Fruit fly (Drosophila melanogaster) whole organism, embryonic: Measurements from ENCODE around the gene AlaRS.

ENCODE experiments used
- Antp ChIP-seq: fragments of 200-800 bp; sonication (Bioruptor generic); optimal IDR thresholded peaks from 3 replicates; lab custom pipeline; 2016; ENCODE audit warnings: missing biosample characterization, missing genetic modification characterization
- Awh ChIP-seq: fragments of 200-800 bp; sonication (Bioruptor generic); IDR thresholded peaks from 2 replicates; pipeline ENCODE4, ENCODE4 v1.3.6; 2022; ENCODE audit warnings: missing biosample characterization, missing genetic modification characterization
- BtbVII ChIP-seq: fragments of 200-800 bp; sonication (Bioruptor generic); optimal IDR thresholded peaks from 3 replicates; lab custom pipeline; 2017; ENCODE audit warnings: missing biosample characterization, mild to moderate bottlenecking, missing genetic modification characterization
- CG10654 ChIP-seq: fragments of 200-800 bp; sonication (Bioruptor generic); optimal IDR thresholded peaks from 2 replicates; lab custom pipeline; 2016; ENCODE audit warnings: missing biosample characterization, missing genetic modification characterization
- CG11398 ChIP-seq: fragments of 200-800 bp; sonication (Bioruptor generic); optimal IDR thresholded peaks from 2 replicates; lab custom pipeline; 2016; ENCODE audit warnings: missing biosample characterization, missing genetic modification characterization
- CG16779 ChIP-seq: fragments of 200-800 bp; sonication (Bioruptor generic); IDR thresholded peaks from 2 replicates; pipeline ENCODE4 v1.3.6; 2022; ENCODE audit warnings: missing biosample characterization, missing genetic modification characterization
- CG17328 ChIP-seq: fragments of 200-800 bp; sonication (Bioruptor generic); IDR thresholded peaks from 2 replicates; pipeline ENCODE4 v1.3.6; 2022; ENCODE audit warnings: missing biosample characterization, missing genetic modification characterization
- CG17361 ChIP-seq: fragments of 200-800 bp; sonication (Bioruptor generic); IDR thresholded peaks from 3 replicates; pipeline ENCODE4 v1.3.6; 2022; ENCODE audit warnings: missing biosample characterization, missing genetic modification characterization
- CG18599 ChIP-seq: fragments of 200-800 bp; sonication (Bioruptor generic); optimal IDR thresholded peaks from 3 replicates; lab custom pipeline; 2017; ENCODE audit warnings: missing biosample characterization, missing genetic modification characterization, mild to moderate bottlenecking, moderate library complexity, missing genetic modification reagents
- CG3065 ChIP-seq: fragments of 200-800 bp; sonication (Bioruptor generic); optimal IDR thresholded peaks from 2 replicates; lab custom pipeline; 2016; ENCODE audit warnings: missing biosample characterization, missing genetic modification characterization
- CG7357 ChIP-seq: fragments of 200-800 bp; sonication (Bioruptor generic); IDR thresholded peaks from 3 replicates; pipeline ENCODE4 v1.3.6; 2022; ENCODE audit warnings: missing biosample characterization, missing genetic modification characterization
- CG8359 ChIP-seq: fragments of 200-800 bp; sonication (Bioruptor generic); optimal IDR thresholded peaks from 2 replicates; lab custom pipeline; 2017; ENCODE audit warnings: missing biosample characterization, mild to moderate bottlenecking, missing genetic modification characterization, borderline replicate concordance
- CG8944 ChIP-seq: fragments of 200-800 bp; sonication (Bioruptor generic); optimal IDR thresholded peaks from 3 replicates; lab custom pipeline; 2016; ENCODE audit warnings: missing biosample characterization, missing genetic modification characterization
- CG9876 ChIP-seq: fragments of 200-800 bp; sonication (Bioruptor generic); optimal IDR thresholded peaks from 2 replicates; lab custom pipeline; 2016; ENCODE audit warnings: missing biosample characterization, missing genetic modification characterization
- CoRest ChIP-seq: fragments of 200-800 bp; sonication (Bioruptor generic); optimal IDR thresholded peaks from 3 replicates; lab custom pipeline; 2018; ENCODE audit warnings: missing biosample characterization, mild to moderate bottlenecking, missing genetic modification characterization, moderate library complexity
- CrebB ChIP-seq: fragments of 200-800 bp; sonication (Bioruptor generic); optimal IDR thresholded peaks from 3 replicates; lab custom pipeline; 2018; ENCODE audit warnings: missing biosample characterization, mild to moderate bottlenecking, missing genetic modification characterization
- Dip2 ChIP-seq: fragments of 200-800 bp; sonication (Bioruptor generic); IDR thresholded peaks from 2 replicates; pipeline ENCODE4 v1.3.6; 2022; ENCODE audit warnings: missing biosample characterization, missing genetic modification characterization
- Drgx ChIP-seq: fragments of 200-800 bp; sonication (Bioruptor generic); IDR thresholded peaks from 2 replicates; pipeline ENCODE4 v1.3.6; 2022; ENCODE audit warnings: missing biosample characterization, missing genetic modification characterization
- Fer2 ChIP-seq: fragments of 200-800 bp; sonication (Bioruptor generic); optimal IDR thresholded peaks from 2 replicates; lab custom pipeline; 2018; ENCODE audit warnings: missing biosample characterization, mild to moderate bottlenecking, missing genetic modification characterization, moderate library complexity
- HLH54F ChIP-seq: fragments of 200-800 bp; sonication (Bioruptor generic); optimal IDR thresholded peaks from 3 replicates; lab custom pipeline; 2016; ENCODE audit warnings: missing biosample characterization, missing genetic modification characterization
- HLHmδ ChIP-seq: fragments of 200-800 bp; sonication (Bioruptor generic); optimal IDR thresholded peaks from 2 replicates; lab custom pipeline; 2018; ENCODE audit warnings: missing biosample characterization, mild to moderate bottlenecking, missing genetic modification characterization, moderate library complexity
- Hey ChIP-seq: fragments of 200-800 bp; sonication (Bioruptor generic); optimal IDR thresholded peaks from 3 replicates; lab custom pipeline; 2018; ENCODE audit warnings: missing biosample characterization, mild to moderate bottlenecking, missing genetic modification characterization
- HmgD ChIP-seq: fragments of 200-800 bp; sonication (Bioruptor generic); optimal IDR thresholded peaks from 3 replicates; lab custom pipeline; 2016; ENCODE audit warnings: missing biosample characterization, missing genetic modification characterization
- Myb ChIP-seq: fragments of 200-800 bp; sonication (Bioruptor generic); optimal IDR thresholded peaks from 2 replicates; lab custom pipeline; 2016; ENCODE audit warnings: missing biosample characterization, missing genetic modification characterization
- NC2α ChIP-seq: fragments of 200-800 bp; sonication (Bioruptor generic); optimal IDR thresholded peaks from 2 replicates; lab custom pipeline; 2016; ENCODE audit warnings: missing biosample characterization, missing genetic modification characterization
- NC2β ChIP-seq: fragments of 200-800 bp; sonication (Bioruptor generic); optimal IDR thresholded peaks from 2 replicates; lab custom pipeline; 2016; ENCODE audit warnings: missing biosample characterization, missing genetic modification characterization
- Nf-YA ChIP-seq: fragments of 200-800 bp; sonication (Bioruptor generic); IDR thresholded peaks from 2 replicates; pipeline ENCODE4 v1.3.6; 2022; ENCODE audit warnings: missing biosample characterization, missing genetic modification characterization
- PHDP ChIP-seq: fragments of 200-800 bp; sonication (Bioruptor generic); optimal IDR thresholded peaks from 3 replicates; lab custom pipeline; 2018; ENCODE audit warnings: missing biosample characterization, mild to moderate bottlenecking, missing genetic modification characterization, moderate library complexity
- Xbp1 ChIP-seq: fragments of 200-800 bp; sonication (Bioruptor generic); optimal IDR thresholded peaks from 3 replicates; lab custom pipeline; 2016; ENCODE audit warnings: missing biosample characterization, mild to moderate bottlenecking, missing genetic modification characterization
- ash1 ChIP-seq: fragments of 200-800 bp; sonication (Bioruptor generic); optimal IDR thresholded peaks from 2 replicates; lab custom pipeline; 2018; ENCODE audit warnings: missing biosample characterization, mild to moderate bottlenecking, missing genetic modification characterization
- az2 ChIP-seq: fragments of 200-800 bp; sonication (Bioruptor generic); optimal IDR thresholded peaks from 3 replicates; lab custom pipeline; 2016; ENCODE audit warnings: missing biosample characterization, missing genetic modification characterization
- bab2 ChIP-seq: fragments of 200-800 bp; sonication (Bioruptor generic); optimal IDR thresholded peaks from 2 replicates; lab custom pipeline; 2016; ENCODE audit warnings: missing biosample characterization, missing genetic modification characterization
- bbx ChIP-seq: fragments of 200-800 bp; sonication (Bioruptor generic); IDR thresholded peaks from 2 replicates; pipeline ENCODE4 v1.3.6; 2022; ENCODE audit warnings: missing biosample characterization, missing genetic modification characterization; ENCODE audit not compliant: partially characterized antibody
- br ChIP-seq: fragments of >200 bp; optimal IDR thresholded peaks from 2 replicates; lab custom pipeline; 2017
- cas ChIP-seq: fragments of 200-800 bp; sonication (Bioruptor generic); IDR thresholded peaks from 2 replicates; pipeline ENCODE4 v1.3.6; 2022; ENCODE audit warnings: missing biosample characterization, missing genetic modification characterization
- crp ChIP-seq, 2 experiments: fragments of 200-800 bp; sonication (Bioruptor generic); optimal IDR thresholded peaks; 2 replicates in 1 of 2; 3 replicates in 1 of 2; lab custom pipeline; 2017; ENCODE audit warnings: missing biosample characterization in 2 of 2, missing genetic modification characterization in 2 of 2, mild to moderate bottlenecking in 1 of 2, moderate library complexity in 1 of 2
- emc ChIP-seq: fragments of 200-800 bp; sonication (Bioruptor generic); optimal IDR thresholded peaks from 2 replicates; lab custom pipeline; 2016; ENCODE audit warnings: missing biosample characterization, missing genetic modification characterization
- exex ChIP-seq: fragments of 200-800 bp; sonication (Bioruptor generic); optimal IDR thresholded peaks from 4 replicates; lab custom pipeline; 2018; ENCODE audit warnings: missing biosample characterization, mild to moderate bottlenecking, missing genetic modification characterization, moderate library complexity
- eyg ChIP-seq: fragments of 200-800 bp; sonication (Bioruptor generic); optimal IDR thresholded peaks from 3 replicates; lab custom pipeline; 2016; ENCODE audit warnings: missing biosample characterization, missing genetic modification characterization
- fd102C ChIP-seq: fragments of 200-800 bp; sonication (Bioruptor generic); optimal IDR thresholded peaks from 2 replicates; lab custom pipeline; 2018; ENCODE audit warnings: missing biosample characterization, mild to moderate bottlenecking, missing genetic modification characterization, moderate library complexity
- gt ChIP-seq: fragments of 200-800 bp; sonication (Bioruptor generic); IDR thresholded peaks from 2 replicates; pipeline ENCODE4 v1.3.6; 2022; ENCODE audit warnings: missing biosample characterization, missing genetic modification characterization
- inv ChIP-seq: fragments of 200-800 bp; sonication (Bioruptor generic); IDR thresholded peaks from 2 replicates; pipeline ENCODE4 v1.3.6; 2022; ENCODE audit warnings: missing biosample characterization, missing genetic modification characterization; ENCODE audit not compliant: partially characterized antibody
- kay ChIP-seq: fragments of 200-800 bp; sonication (Bioruptor generic); optimal IDR thresholded peaks from 2 replicates; lab custom pipeline; 2016; ENCODE audit warnings: missing biosample characterization, missing genetic modification characterization
- knrl ChIP-seq: fragments of 200-800 bp; sonication (Bioruptor generic); IDR thresholded peaks from 3 replicates; pipeline ENCODE4 v1.3.6; 2022; ENCODE audit warnings: missing biosample characterization, missing genetic modification characterization; ENCODE audit not compliant: partially characterized antibody
- onecut ChIP-seq: fragments of 200-800 bp; sonication (Bioruptor generic); IDR thresholded peaks from 2 replicates; pipeline ENCODE4 v1.3.6; 2022; ENCODE audit warnings: missing biosample characterization, missing genetic modification characterization
- salm ChIP-seq: fragments of 200-800 bp; sonication (Bioruptor generic); optimal IDR thresholded peaks from 2 replicates; lab custom pipeline; 2018; ENCODE audit warnings: missing biosample characterization, mild to moderate bottlenecking, missing genetic modification characterization
- schlank ChIP-seq: fragments of 200-800 bp; sonication (Bioruptor generic); optimal IDR thresholded peaks from 2 replicates; lab custom pipeline; 2018; ENCODE audit warnings: missing biosample characterization, mild to moderate bottlenecking, missing genetic modification characterization
- sd ChIP-seq: fragments of 200-800 bp; sonication (Bioruptor generic); optimal IDR thresholded peaks from 3 replicates; lab custom pipeline; 2018; ENCODE audit warnings: missing biosample characterization, mild to moderate bottlenecking, missing genetic modification characterization, moderate library complexity
- zen ChIP-seq: fragments of 200-800 bp; sonication (Bioruptor generic); optimal IDR thresholded peaks from 3 replicates; lab custom pipeline; 2018; ENCODE audit warnings: missing biosample characterization, mild to moderate bottlenecking, missing genetic modification characterization, moderate library complexity

The AlaRS gene

dm6 chr2L:8403286-8404270 lies 22.0 kb upstream of the AlaRS start, which contains the start of gene emb (continued):
- TF ChIP-seq Hey (tag; lab: Kevin White, UChicago) (no peak), exex (tag; lab: Kevin White, UChicago) (no peak), CG9876 (GFP tag; lab: Kevin White, UChicago) (peak; percentile 25), CG7357 (GFP tag; lab: Robert Waterston, UW) (no peak), BtbVII (no peak), HmgD (GFP tag; lab: Kevin White, UChicago) (peak; percentile 90), CG8944 (GFP tag; lab: Kevin White, UChicago) (no peak), Xbp1 (GFP tag; lab: Kevin White, UChicago) (peak; percentile 45), CG11398 (GFP tag; lab: Kevin White, UChicago) (no peak), HLH54F (GFP tag; lab: Kevin White, UChicago) (peak; percentile 58), CrebB (peak; percentile 33), Fer2 (tag; lab: Kevin White, UChicago) (no peak), CG16779 (GFP tag; lab: Robert Waterston, UW) (no peak), sd (no peak), crp (GFP tag; optimal IDR thresholded peaks at IDR 0.05; lab: Kevin White, UChicago) (peak in 1 of 2 experiments; percentile 21), schlank (no peak), Awh (no peak), NC2α (GFP tag; lab: Kevin White, UChicago) (no peak), PHDP (no peak), knrl (GFP tag; lab: Robert Waterston, UW) (peak; percentile 90), Dip2 (GFP tag; lab: Robert Waterston, UW) (no peak), CG8359 (no peak), kay (no peak), bab2 (GFP tag; lab: Kevin White, UChicago) (peak; percentile 43), CG18599 (GFP tag; lab: Kevin White, UChicago) (no peak), CG17361 (GFP tag; lab: Robert Waterston, UW) (peak; percentile 66; the same call in 2 of the 3 replicates), HLHmδ (GFP tag; lab: Kevin White, UChicago) (peak; percentile 12), inv (GFP tag; lab: Robert Waterston, UW) (peak; percentile 90), Nf-YA (no peak), CG17328 (GFP tag; lab: Robert Waterston, UW) (0 out of 2 replicates have a peak, but pooled peaks have one; percentile 24), eyg (GFP tag; lab: Kevin White, UChicago) (peak; percentile 29), salm (tag; lab: Kevin White, UChicago) (no peak), br (no peak), Drgx (peak; percentile 39; the same call in 1 of the 2 replicates), CG10654 (GFP tag; lab: Kevin White, UChicago) (peak; percentile 7), Myb (GFP tag; lab: Kevin White, UChicago) (peak; percentile 59), NC2β (GFP tag; lab: Kevin White, UChicago) (peak; percentile 47), CoRest (no peak), bbx (GFP tag; lab: Robert Waterston, UW) (peak; percentile 96), ash1 (GFP tag; lab: Kevin White, UChicago) (no peak), onecut (GFP tag; lab: Robert Waterston, UW) (peak; percentile 1; the same call in 1 of the 2 replicates), Antp (peak; percentile 59), gt (no peak), zen (tag; lab: Kevin White, UChicago) (peak; percentile 77), fd102C (GFP tag; lab: Kevin White, UChicago) (no peak), emc (GFP tag; lab: Kevin White, UChicago) (no peak), az2 (peak; percentile 51), cas (peak; percentile 18; the same call in 1 of the 2 replicates), CG3065 (GFP tag; lab: Kevin White, UChicago) (no peak)
